Fruit fly (Drosophila melanogaster) whole organism, embryonic: ENCODE results near the gene Rad1.

Experiments
- Antp ChIP-seq: fragments of 200-800 bp; sonication (Bioruptor generic); optimal IDR thresholded peaks from 3 replicates; lab custom pipeline; 2016; ENCODE audit warnings: missing biosample characterization, missing genetic modification characterization
- CG10209 ChIP-seq: fragments of 200-800 bp; sonication (Bioruptor generic); optimal IDR thresholded peaks from 3 replicates; lab custom pipeline; 2017; ENCODE audit warnings: missing biosample characterization, mild to moderate bottlenecking, missing genetic modification characterization, missing genetic modification reagents
- CG10366 ChIP-seq: fragments of 200-800 bp; sonication (Bioruptor generic); IDR thresholded peaks from 2 replicates; pipeline ENCODE4 v1.3.6; 2022; ENCODE audit warnings: missing biosample characterization, missing genetic modification characterization
- CG14050 ChIP-seq: fragments of 200-800 bp; sonication (Bioruptor generic); IDR thresholded peaks from 3 replicates; pipeline ENCODE4 v1.3.6; 2022; ENCODE audit warnings: missing biosample characterization, missing genetic modification characterization
- CG15696 ChIP-seq: fragments of 200-800 bp; sonication (Bioruptor generic); optimal IDR thresholded peaks from 2 replicates; lab custom pipeline; 2019; ENCODE audit warnings: missing biosample characterization, mild to moderate bottlenecking, missing genetic modification characterization, moderate library complexity
- CG17361 ChIP-seq: fragments of 200-800 bp; sonication (Bioruptor generic); IDR thresholded peaks from 3 replicates; pipeline ENCODE4 v1.3.6; 2022; ENCODE audit warnings: missing biosample characterization, missing genetic modification characterization
- CG18476 ChIP-seq: fragments of 200-800 bp; sonication (Bioruptor generic); optimal IDR thresholded peaks from 2 replicates; lab custom pipeline; 2016; ENCODE audit warnings: missing biosample characterization, mild to moderate bottlenecking, missing genetic modification characterization
- CG2875 ChIP-seq: fragments of 200-800 bp; sonication (Bioruptor generic); optimal IDR thresholded peaks from 2 replicates; lab custom pipeline; 2017; ENCODE audit warnings: missing biosample characterization, mild to moderate bottlenecking, missing genetic modification characterization, missing genetic modification reagents
- CG32767 ChIP-seq: fragments of 200-800 bp; sonication (Bioruptor generic); IDR thresholded peaks from 2 replicates; pipeline ENCODE4 v1.3.6; 2022; ENCODE audit warnings: missing biosample characterization, missing genetic modification characterization
- CG4360 ChIP-seq: fragments of 200-800 bp; sonication (Bioruptor generic); IDR thresholded peaks from 2 replicates; pipeline ENCODE4 v1.3.6; 2022; ENCODE audit warnings: missing biosample characterization, missing genetic modification characterization
- CG6791 ChIP-seq: fragments of 200-800 bp; sonication (Bioruptor generic); IDR thresholded peaks from 3 replicates; pipeline ENCODE4 v1.3.6; 2022; ENCODE audit warnings: missing biosample characterization, missing genetic modification characterization; ENCODE audit not compliant: partially characterized antibody
- CG7556 ChIP-seq: fragments of 200-800 bp; sonication (Bioruptor generic); optimal IDR thresholded peaks from 2 replicates; lab custom pipeline; 2017; ENCODE audit warnings: missing biosample characterization, mild to moderate bottlenecking, missing genetic modification characterization
- CG8388 ChIP-seq: fragments of 200-800 bp; sonication (Bioruptor generic); optimal IDR thresholded peaks from 2 replicates; lab custom pipeline; 2019; ENCODE audit warnings: missing biosample characterization, mild to moderate bottlenecking, missing genetic modification characterization, moderate library complexity
- CG8924 ChIP-seq: fragments of 200-800 bp; optimal IDR thresholded peaks from 3 replicates; lab custom pipeline; 2019; ENCODE audit warnings: missing biosample characterization, mild to moderate bottlenecking, missing genetic modification characterization, moderate library complexity
- CG9727 ChIP-seq: fragments of 200-800 bp; sonication (Bioruptor generic); optimal IDR thresholded peaks from 3 replicates; lab custom pipeline; 2017; ENCODE audit warnings: missing biosample characterization, mild to moderate bottlenecking, missing genetic modification characterization
- CTCF ChIP-seq: fragments of 200-800 bp; sonication (Bioruptor generic); optimal IDR thresholded peaks from 2 replicates; lab custom pipeline; 2017; ENCODE audit warnings: missing biosample characterization, mild to moderate bottlenecking, missing genetic modification characterization, moderate library complexity
- Gsc ChIP-seq: fragments of 200-800 bp; sonication (Bioruptor generic); IDR thresholded peaks from 2 replicates; pipeline ENCODE4 v1.3.6; 2022; ENCODE audit warnings: missing biosample characterization, missing genetic modification characterization
- H2.0 ChIP-seq: fragments of 200-800 bp; sonication (Bioruptor generic); IDR thresholded peaks from 2 replicates; pipeline ENCODE4 v1.3.6; 2022; ENCODE audit warnings: missing biosample characterization, missing genetic modification characterization
- HLH54F ChIP-seq: fragments of 200-800 bp; sonication (Bioruptor generic); optimal IDR thresholded peaks from 3 replicates; lab custom pipeline; 2016; ENCODE audit warnings: missing biosample characterization, missing genetic modification characterization
- Hey ChIP-seq: fragments of 200-800 bp; sonication (Bioruptor generic); optimal IDR thresholded peaks from 3 replicates; lab custom pipeline; 2018; ENCODE audit warnings: missing biosample characterization, mild to moderate bottlenecking, missing genetic modification characterization
- Mrtf ChIP-seq: fragments of 200-800 bp; sonication (Bioruptor generic); IDR thresholded peaks from 3 replicates; pipeline ENCODE4 v1.3.6; 2022; ENCODE audit warnings: missing biosample characterization, missing genetic modification characterization
- ac ChIP-seq: fragments of 200-800 bp; sonication (Bioruptor generic); optimal IDR thresholded peaks from 3 replicates; lab custom pipeline; 2017; ENCODE audit warnings: missing biosample characterization, mild to moderate bottlenecking, missing genetic modification characterization
- ase ChIP-seq: fragments of 200-800 bp; sonication (Bioruptor generic); IDR thresholded peaks from 3 replicates; pipeline ENCODE4 v1.3.6; 2022; ENCODE audit warnings: missing biosample characterization, missing genetic modification characterization
- caup ChIP-seq: fragments of 200-800 bp; sonication (Bioruptor generic); optimal IDR thresholded peaks from 3 replicates; lab custom pipeline; 2017; ENCODE audit warnings: missing biosample characterization, mild to moderate bottlenecking, missing genetic modification characterization, moderate library complexity; ENCODE audit not compliant: severe bottlenecking
- cg ChIP-seq: fragments of 200-800 bp; sonication (Bioruptor generic); optimal IDR thresholded peaks from 3 replicates; lab custom pipeline; 2019; ENCODE audit warnings: missing biosample characterization, mild to moderate bottlenecking, missing genetic modification characterization, moderate library complexity
- en ChIP-seq: fragments of 200-800 bp; sonication (Bioruptor generic); optimal IDR thresholded peaks from 2 replicates; lab custom pipeline; 2016; ENCODE audit warnings: missing biosample characterization, missing genetic modification characterization
- ewg ChIP-seq: fragments of 200-800 bp; sonication (Bioruptor generic); optimal IDR thresholded peaks from 3 replicates; lab custom pipeline; 2017; ENCODE audit warnings: mild to moderate bottlenecking, missing biosample characterization, missing genetic modification reagents, missing genetic modification characterization
- exex ChIP-seq: fragments of 200-800 bp; sonication (Bioruptor generic); optimal IDR thresholded peaks from 4 replicates; lab custom pipeline; 2018; ENCODE audit warnings: missing biosample characterization, mild to moderate bottlenecking, missing genetic modification characterization, moderate library complexity
- grn ChIP-seq: fragments of 200-800 bp; sonication (Bioruptor generic); optimal IDR thresholded peaks from 3 replicates; lab custom pipeline; 2017; ENCODE audit warnings: missing biosample characterization, missing genetic modification characterization
- hb ChIP-seq: fragments of 200-800 bp; sonication (Bioruptor generic); IDR thresholded peaks from 3 replicates; pipeline ENCODE4 v1.3.6; 2022; ENCODE audit warnings: missing biosample characterization, missing genetic modification characterization; ENCODE audit not compliant: partially characterized antibody
- lab ChIP-seq: fragments of 200-800 bp; sonication (Bioruptor generic); optimal IDR thresholded peaks from 3 replicates; lab custom pipeline; 2017; ENCODE audit warnings: missing biosample characterization, missing genetic modification characterization, mild to moderate bottlenecking, moderate library complexity, missing genetic modification reagents
- lmd ChIP-seq: fragments of 200-800 bp; sonication (Bioruptor generic); IDR thresholded peaks from 2 replicates; pipeline ENCODE4 v1.3.6; 2022; ENCODE audit warnings: missing biosample characterization, missing genetic modification characterization
- mirr ChIP-seq: fragments of 200-800 bp; sonication (Bioruptor generic); optimal IDR thresholded peaks from 3 replicates; lab custom pipeline; 2018; ENCODE audit warnings: missing biosample characterization, mild to moderate bottlenecking, missing genetic modification characterization
- pfk ChIP-seq: fragments of 200-800 bp; sonication (Bioruptor generic); optimal IDR thresholded peaks from 2 replicates; lab custom pipeline; 2018; ENCODE audit warnings: missing biosample characterization, mild to moderate bottlenecking, missing genetic modification characterization, moderate library complexity
- pita ChIP-seq: fragments of 200-800 bp; sonication (Bioruptor generic); optimal IDR thresholded peaks from 2 replicates; lab custom pipeline; 2017; ENCODE audit warnings: missing biosample characterization, mild to moderate bottlenecking, missing genetic modification characterization
- rib ChIP-seq: fragments of 200-800 bp; sonication (Bioruptor generic); IDR thresholded peaks from 2 replicates; pipeline ENCODE4 v1.3.6; 2022; ENCODE audit warnings: missing biosample characterization, missing genetic modification characterization
- ro ChIP-seq: fragments of 200-800 bp; sonication (Bioruptor generic); IDR thresholded peaks from 2 replicates; pipeline ENCODE4 v1.3.6; 2022; ENCODE audit warnings: missing biosample characterization, missing genetic modification characterization
- salm ChIP-seq: fragments of 200-800 bp; sonication (Bioruptor generic); optimal IDR thresholded peaks from 2 replicates; lab custom pipeline; 2018; ENCODE audit warnings: missing biosample characterization, mild to moderate bottlenecking, missing genetic modification characterization
- scrt ChIP-seq: fragments of 200-800 bp; sonication (Bioruptor generic); optimal IDR thresholded peaks from 2 replicates; lab custom pipeline; 2018; ENCODE audit warnings: missing biosample characterization, mild to moderate bottlenecking, missing genetic modification characterization, moderate library complexity
- sens ChIP-seq: fragments of 200-800 bp; sonication (Bioruptor generic); peaks from one replicate; lab custom pipeline; 2016; ENCODE audit warnings: missing biosample characterization, missing genetic modification characterization
- sisA ChIP-seq: fragments of 200-800 bp; sonication (Bioruptor generic); IDR thresholded peaks from 2 replicates; pipeline ENCODE4 v1.3.6; 2022; ENCODE audit warnings: missing biosample characterization, missing genetic modification characterization
- so ChIP-seq: fragments of 200-800 bp; sonication (Bioruptor generic); IDR thresholded peaks from 3 replicates; pipeline ENCODE4 v1.3.6; 2022; ENCODE audit warnings: missing biosample characterization, missing genetic modification characterization
- zfh2 ChIP-seq: fragments of 200-800 bp; sonication (Bioruptor generic); optimal IDR thresholded peaks from 2 replicates; lab custom pipeline; 2016; ENCODE audit warnings: missing biosample characterization, missing genetic modification characterization

Rad1 gene

dm6 chr2L:2576565-2577360 is 1.9 kb upstream of the Rad1 start, which contains the start of gene insv (continued):
- no peak for TF ChIP-seq so
- TF ChIP-seq CG15696, result peak; percentile 20
- peak; percentile 3 for TF ChIP-seq HLH54F (GFP tag; lab: Kevin White, UChicago)
- peak; percentile 57 for TF ChIP-seq CG8924 (tag; lab: Kevin White, UChicago)
- peak; percentile 70 for TF ChIP-seq cg (GFP tag; lab: Kevin White, UChicago)
- TF ChIP-seq ewg (GFP tag; lab: Kevin White, UChicago), result peak; percentile 67
- TF ChIP-seq ase (GFP tag; lab: Robert Waterston, UW), result no peak
- TF ChIP-seq CG6791 (GFP tag; lab: Robert Waterston, UW), result 0 out of 3 replicates have a peak, but pooled peaks have one; percentile 48
- no peak for TF ChIP-seq Antp (GFP tag; lab: Kevin White, UChicago)
- no peak for TF ChIP-seq Mrtf (GFP tag; lab: Robert Waterston, UW)

- TF ChIP-seq hb (GFP tag; lab: Robert Waterston, UW) (0 out of 3 replicates have a peak, but pooled peaks have one; percentile 28), salm (no peak), CG9727 (GFP tag; lab: Kevin White, UChicago) (no peak), CG10366 (no peak), sens (GFP tag; lab: Kevin White, UChicago) (peak; percentile 51), CG17361 (GFP tag; lab: Robert Waterston, UW) (no peak)
Measured at dm6 chr2L:2572937-2573336, 1.9 kb downstream of the Rad1 start, which contains the start of gene Cyp309a2. TSS of gene Cyp309a2 (minus strand) at chr2L:2573037.

DNA sequence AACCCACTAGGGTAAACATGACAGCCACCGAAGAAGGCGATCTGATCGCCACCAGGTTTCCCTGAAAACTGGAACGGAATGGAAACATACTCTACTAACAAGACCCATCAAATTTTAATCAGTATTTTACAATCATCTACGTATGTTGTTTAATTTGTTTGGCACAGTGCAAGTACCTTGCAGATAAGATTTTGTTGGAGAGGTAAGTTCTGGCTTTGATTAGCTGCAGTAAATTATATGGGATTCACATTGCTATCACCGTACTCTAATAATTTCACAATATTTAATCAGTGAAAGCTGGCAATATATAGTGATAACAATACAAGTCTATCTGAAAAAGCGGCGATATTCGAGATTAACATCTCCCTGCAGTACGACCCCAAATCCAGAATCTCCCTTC is 10.1 kb downstream of the Rad1 start, which contains the start of gene Cyp309a1:
Gene Cyp309a1 (minus strand): TSS at position 73 of the 400 bp plus-strand sequence.
- TF ChIP-seq CG32767 (no peak), pfk (GFP tag; lab: Kevin White, UChicago) (peak; percentile 15), grn (GFP tag; lab: Kevin White, UChicago) (peak; percentile 23), mirr (GFP tag; lab: Kevin White, UChicago) (peak; percentile 4), Gsc (GFP tag; lab: Robert Waterston, UW) (no peak), exex (tag; lab: Kevin White, UChicago) (peak; percentile 74)

DNA sequence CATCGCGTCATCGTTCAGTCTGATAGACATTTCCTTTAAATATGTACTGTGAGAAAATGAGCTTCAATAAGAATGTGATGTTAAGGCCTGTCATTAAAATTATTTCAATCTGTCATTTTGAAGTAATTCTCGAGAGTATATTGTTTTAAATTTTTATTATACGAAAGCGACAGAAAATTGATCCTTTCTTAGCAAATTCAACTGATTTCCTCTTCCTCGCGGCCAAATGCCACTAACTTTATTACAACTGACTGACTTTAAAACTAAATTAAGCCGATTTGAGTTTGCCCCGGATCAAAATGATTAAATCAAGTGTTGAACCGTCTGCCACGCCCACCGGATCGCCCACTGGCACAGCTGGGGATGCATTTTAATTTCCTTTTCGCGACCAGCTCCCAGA is 22.1 kb downstream of the Rad1 start, which contains the start of gene CG3515:
Gene CG3515 (minus strand): TSS at position 101 of the 400 bp plus-strand sequence.
- no peak for TF ChIP-seq Hey (tag; lab: Kevin White, UChicago)
- peak; percentile 9 for TF ChIP-seq sens (GFP tag; lab: Kevin White, UChicago)
- no peak for TF ChIP-seq CG2875 (GFP tag; lab: Kevin White, UChicago)
- no peak for TF ChIP-seq CG8388 (GFP tag; lab: Kevin White, UChicago)
- no peak for TF ChIP-seq caup (GFP tag; lab: Kevin White, UChicago)

DNA sequence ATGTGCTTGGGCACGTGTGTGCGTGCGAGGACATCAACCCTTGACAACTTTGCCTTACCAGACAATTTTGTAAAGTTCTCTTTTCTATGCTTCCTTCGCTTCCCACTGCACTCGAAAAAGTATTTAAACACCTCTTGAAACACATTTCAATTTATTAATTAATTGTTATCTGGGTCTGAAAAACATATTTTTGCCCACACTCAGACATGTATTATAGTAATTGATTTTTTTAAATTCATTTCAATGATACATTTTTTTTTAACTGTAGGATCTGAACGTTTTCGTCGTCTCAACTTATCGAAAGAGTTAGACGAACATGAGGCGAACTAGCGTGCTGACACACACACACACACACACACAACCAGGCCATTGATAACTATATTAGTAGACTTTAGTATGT is 32.4 kb downstream of the Rad1 start:
- no peak for TF ChIP-seq en (GFP tag; lab: Kevin White, UChicago)
- peak; percentile 10 for TF ChIP-seq lab
- TF ChIP-seq ro (GFP tag; lab: Robert Waterston, UW), result no peak
- no peak for TF ChIP-seq sisA (GFP tag; lab: Robert Waterston, UW)
- no peak for TF ChIP-seq ac (GFP tag; lab: Kevin White, UChicago)
- TF ChIP-seq CG10209 (GFP tag; lab: Kevin White, UChicago), result no peak
- TF ChIP-seq CTCF (GFP tag; lab: Kevin White, UChicago), result no peak
- TF ChIP-seq scrt (GFP tag; lab: Kevin White, UChicago), result peak; percentile 10
- TF ChIP-seq H2.0, result no peak
- no peak for TF ChIP-seq rib (GFP tag; lab: Robert Waterston, UW)
- peak; percentile 39; the same call in 1 of the 2 replicates for TF ChIP-seq lmd (GFP tag; lab: Robert Waterston, UW)
- peak; percentile 13 for TF ChIP-seq CG7556
- no peak for TF ChIP-seq CG14050
- no peak for TF ChIP-seq pita
- TF ChIP-seq CG4360, result no peak
- TF ChIP-seq CG18476 (GFP tag; lab: Kevin White, UChicago), result no peak
- TF ChIP-seq zfh2, result no peak
